Fruit fly (Drosophila melanogaster) whole organism, embryonic: ENCODE data around the gene CG31267.

ENCODE experiments used
- BEAF-32 ChIP-seq: fragments of 200-800 bp; sonication (Bioruptor generic); optimal IDR thresholded peaks from 3 replicates; lab custom pipeline; 2017; ENCODE audit warnings: missing biosample characterization, missing genetic modification characterization, mild to moderate bottlenecking, moderate library complexity, missing genetic modification reagents
- CG10267 ChIP-seq: fragments of 200-800 bp; sonication (Bioruptor generic); optimal IDR thresholded peaks from 2 replicates; lab custom pipeline; 2018; ENCODE audit warnings: missing biosample characterization, mild to moderate bottlenecking, missing genetic modification characterization, moderate library complexity
- CG10543 ChIP-seq: fragments of 200-800 bp; sonication (Bioruptor generic); optimal IDR thresholded peaks from 3 replicates; lab custom pipeline; 2017; ENCODE audit warnings: missing biosample characterization, mild to moderate bottlenecking, missing genetic modification characterization, moderate library complexity
- CG10979 ChIP-seq: fragments of 200-800 bp; sonication (Bioruptor generic); optimal IDR thresholded peaks from 2 replicates; lab custom pipeline; 2018; ENCODE audit warnings: missing biosample characterization, mild to moderate bottlenecking, missing genetic modification characterization, moderate library complexity
- CG11560 ChIP-seq: fragments of 200-800 bp; sonication (Bioruptor generic); IDR thresholded peaks from 3 replicates; pipeline ENCODE4 v1.3.6; 2022; ENCODE audit warnings: missing biosample characterization, missing genetic modification characterization
- CG1233 ChIP-seq: fragments of 200-800 bp; sonication (Bioruptor generic); optimal IDR thresholded peaks from 4 replicates; lab custom pipeline; 2018; ENCODE audit warnings: missing biosample characterization, mild to moderate bottlenecking, missing genetic modification characterization
- CG13287 ChIP-seq: fragments of 200-800 bp; sonication (Bioruptor generic); IDR thresholded peaks from 2 replicates; pipeline ENCODE4 v1.3.6; 2022; ENCODE audit warnings: missing biosample characterization, missing genetic modification characterization; ENCODE audit not compliant: partially characterized antibody
- CG14710 ChIP-seq: fragments of 200-800 bp; sonication (Bioruptor generic); optimal IDR thresholded peaks from 3 replicates; lab custom pipeline; 2019; ENCODE audit warnings: missing biosample characterization, mild to moderate bottlenecking, missing genetic modification characterization, moderate library complexity
- CG14965 ChIP-seq: fragments of 200-800 bp; sonication (Bioruptor generic); optimal IDR thresholded peaks from 2 replicates; lab custom pipeline; 2016; ENCODE audit warnings: missing biosample characterization, missing genetic modification characterization, borderline replicate concordance
- CG15514 ChIP-seq: fragments of 200-800 bp; sonication (Bioruptor generic); optimal IDR thresholded peaks from 3 replicates; lab custom pipeline; 2017; ENCODE audit warnings: missing biosample characterization, missing genetic modification characterization, mild to moderate bottlenecking, moderate library complexity, missing genetic modification reagents
- CG17186 ChIP-seq: fragments of 200-800 bp; sonication (Bioruptor generic); optimal IDR thresholded peaks from 3 replicates; lab custom pipeline; 2017; ENCODE audit warnings: missing biosample characterization, missing genetic modification reagents, missing genetic modification characterization
- CG18262 ChIP-seq: fragments of 200-800 bp; optimal IDR thresholded peaks from 3 replicates; lab custom pipeline; 2019; ENCODE audit warnings: missing biosample characterization, mild to moderate bottlenecking, missing genetic modification characterization, moderate library complexity
- CG31365 ChIP-seq: fragments of 200-800 bp; sonication (Bioruptor generic); optimal IDR thresholded peaks from 2 replicates; lab custom pipeline; 2018; ENCODE audit warnings: missing biosample characterization, mild to moderate bottlenecking, missing genetic modification characterization
- CG32767 ChIP-seq: fragments of 200-800 bp; sonication (Bioruptor generic); IDR thresholded peaks from 2 replicates; pipeline ENCODE4 v1.3.6; 2022; ENCODE audit warnings: missing biosample characterization, missing genetic modification characterization
- CG5180 ChIP-seq: fragments of 200-800 bp; sonication (Bioruptor generic); optimal IDR thresholded peaks from 3 replicates; lab custom pipeline; 2017; ENCODE audit warnings: missing biosample characterization, missing genetic modification characterization, mild to moderate bottlenecking, moderate library complexity, missing genetic modification reagents
- CG6175 ChIP-seq: fragments of 200-800 bp; sonication (Bioruptor generic); IDR thresholded peaks from 3 replicates; pipeline ENCODE4 v1.3.6; 2022; ENCODE audit warnings: missing biosample characterization, missing genetic modification characterization
- CG7745 ChIP-seq: fragments of 200-800 bp; sonication (Bioruptor generic); optimal IDR thresholded peaks from 2 replicates; lab custom pipeline; 2018; ENCODE audit warnings: missing biosample characterization, mild to moderate bottlenecking, missing genetic modification characterization, moderate library complexity
- CG8924 ChIP-seq: fragments of 200-800 bp; optimal IDR thresholded peaks from 3 replicates; lab custom pipeline; 2019; ENCODE audit warnings: missing biosample characterization, mild to moderate bottlenecking, missing genetic modification characterization, moderate library complexity
- CG9727 ChIP-seq: fragments of 200-800 bp; sonication (Bioruptor generic); optimal IDR thresholded peaks from 3 replicates; lab custom pipeline; 2017; ENCODE audit warnings: missing biosample characterization, mild to moderate bottlenecking, missing genetic modification characterization
- CoRest ChIP-seq: fragments of 200-800 bp; sonication (Bioruptor generic); optimal IDR thresholded peaks from 3 replicates; lab custom pipeline; 2018; ENCODE audit warnings: missing biosample characterization, mild to moderate bottlenecking, missing genetic modification characterization, moderate library complexity
- Dad ChIP-seq: fragments of 200-800 bp; sonication (Bioruptor generic); optimal IDR thresholded peaks from 3 replicates; lab custom pipeline; 2016; ENCODE audit warnings: missing biosample characterization, missing genetic modification characterization
- Dll ChIP-seq: fragments of 200-800 bp; sonication (Bioruptor generic); IDR thresholded peaks from 4 replicates; pipeline ENCODE4 v1.3.6; 2022; ENCODE audit warnings: missing biosample characterization, missing genetic modification characterization; ENCODE audit not compliant: partially characterized antibody
- HHEX ChIP-seq: fragments of 200-800 bp; sonication (Bioruptor generic); optimal IDR thresholded peaks from 3 replicates; lab custom pipeline; 2017; ENCODE audit warnings: missing biosample characterization, mild to moderate bottlenecking, missing genetic modification characterization, missing genetic modification reagents
- HmgZ ChIP-seq: fragments of 200-800 bp; sonication (Bioruptor generic); optimal IDR thresholded peaks from 2 replicates; lab custom pipeline; 2018; ENCODE audit warnings: missing biosample characterization, mild to moderate bottlenecking, missing genetic modification characterization
- MESR4 ChIP-seq: fragments of 200-800 bp; sonication (Bioruptor generic); optimal IDR thresholded peaks from 2 replicates; lab custom pipeline; 2018; ENCODE audit warnings: missing biosample characterization, mild to moderate bottlenecking, missing genetic modification characterization, moderate library complexity
- Med ChIP-seq: fragments of 200-800 bp; sonication (Bioruptor generic); peaks from one replicate; lab custom pipeline; 2016; ENCODE audit warnings: missing biosample characterization, missing genetic modification characterization, mild to moderate bottlenecking, inconsistent platforms, moderate library complexity
- Oli ChIP-seq: fragments of 200-800 bp; sonication (Bioruptor generic); optimal IDR thresholded peaks from 2 replicates; lab custom pipeline; 2018; ENCODE audit warnings: missing biosample characterization, mild to moderate bottlenecking, missing genetic modification characterization, moderate library complexity
- Opbp ChIP-seq: fragments of 200-800 bp; sonication (Bioruptor generic); IDR thresholded peaks from 3 replicates; pipeline ENCODE4 v1.3.6; 2022; ENCODE audit warnings: missing biosample characterization, missing genetic modification characterization; ENCODE audit not compliant: partially characterized antibody
- PHDP ChIP-seq: fragments of 200-800 bp; sonication (Bioruptor generic); optimal IDR thresholded peaks from 3 replicates; lab custom pipeline; 2018; ENCODE audit warnings: missing biosample characterization, mild to moderate bottlenecking, missing genetic modification characterization, moderate library complexity
- Sry-δ ChIP-seq: fragments of 200-800 bp; sonication (Bioruptor generic); optimal IDR thresholded peaks from 2 replicates; lab custom pipeline; 2016; ENCODE audit warnings: missing biosample characterization, missing genetic modification characterization
- Xrp1 ChIP-seq: fragments of 200-800 bp; sonication (Bioruptor generic); IDR thresholded peaks from 2 replicates; pipeline ENCODE4 v1.3.6; 2022; ENCODE audit warnings: missing biosample characterization, missing genetic modification characterization
- amos ChIP-seq: fragments of 200-800 bp; sonication (Bioruptor generic); IDR thresholded peaks from 2 replicates; pipeline ENCODE4 v1.3.6; 2022; ENCODE audit warnings: missing biosample characterization, missing genetic modification characterization; ENCODE audit not compliant: partially characterized antibody
- bbx ChIP-seq: fragments of 200-800 bp; sonication (Bioruptor generic); IDR thresholded peaks from 2 replicates; pipeline ENCODE4 v1.3.6; 2022; ENCODE audit warnings: missing biosample characterization, missing genetic modification characterization; ENCODE audit not compliant: partially characterized antibody
- crp ChIP-seq, 2 experiments: fragments of 200-800 bp; sonication (Bioruptor generic); optimal IDR thresholded peaks; 2 replicates in 1 of 2; 3 replicates in 1 of 2; lab custom pipeline; 2017; ENCODE audit warnings: missing biosample characterization in 2 of 2, missing genetic modification characterization in 2 of 2, mild to moderate bottlenecking in 1 of 2, moderate library complexity in 1 of 2
- ewg ChIP-seq: fragments of 200-800 bp; sonication (Bioruptor generic); optimal IDR thresholded peaks from 3 replicates; lab custom pipeline; 2017; ENCODE audit warnings: mild to moderate bottlenecking, missing biosample characterization, missing genetic modification reagents, missing genetic modification characterization
- nerfin-2 ChIP-seq: fragments of 200-800 bp; sonication (Bioruptor generic); IDR thresholded peaks from 2 replicates; pipeline ENCODE4 v1.3.6; 2022; ENCODE audit warnings: missing biosample characterization, missing genetic modification characterization; ENCODE audit not compliant: partially characterized antibody
- pzg ChIP-seq: fragments of 200-800 bp; sonication (Bioruptor generic); optimal IDR thresholded peaks from 3 replicates; lab custom pipeline; 2018; ENCODE audit warnings: missing biosample characterization, mild to moderate bottlenecking, missing genetic modification characterization, moderate library complexity
- row ChIP-seq: fragments of 200-800 bp; sonication (Bioruptor generic); IDR thresholded peaks from 3 replicates; pipeline ENCODE4 v1.3.6; 2022; ENCODE audit warnings: missing biosample characterization, missing genetic modification characterization
- sna ChIP-seq: fragments of 200-800 bp; sonication (Bioruptor generic); IDR thresholded peaks from 2 replicates; pipeline ENCODE4 v1.3.6; 2022; ENCODE audit warnings: missing biosample characterization, missing genetic modification characterization; ENCODE audit not compliant: partially characterized antibody
- trem ChIP-seq: fragments of 200-800 bp; optimal IDR thresholded peaks from 3 replicates; lab custom pipeline; 2019; ENCODE audit warnings: missing biosample characterization, mild to moderate bottlenecking, missing genetic modification characterization, moderate library complexity
- tx ChIP-seq: fragments of 200-800 bp; sonication (Bioruptor generic); optimal IDR thresholded peaks from 2 replicates; lab custom pipeline; 2016; ENCODE audit warnings: missing biosample characterization, missing genetic modification characterization
- unpg ChIP-seq: fragments of 200-800 bp; sonication (Bioruptor generic); optimal IDR thresholded peaks from 3 replicates; lab custom pipeline; 2018; ENCODE audit warnings: missing biosample characterization, mild to moderate bottlenecking, missing genetic modification characterization, moderate library complexity
- usp ChIP-seq: fragments of >200 bp; optimal IDR thresholded peaks from 2 replicates; lab custom pipeline; 2017; ENCODE audit warnings: missing biosample characterization, missing genetic modification characterization
- yki ChIP-seq: fragments of >200 bp; optimal IDR thresholded peaks from 3 replicates; lab custom pipeline; 2018
- zen2 ChIP-seq: fragments of 200-800 bp; sonication (Bioruptor generic); IDR thresholded peaks from 3 replicates; pipeline ENCODE4 v1.3.6; 2022; ENCODE audit warnings: missing biosample characterization, missing genetic modification characterization; ENCODE audit not compliant: partially characterized antibody
- zfh1 ChIP-seq: fragments of 200-800 bp; sonication (Bioruptor generic); IDR thresholded peaks from 3 replicates; pipeline ENCODE4 v1.3.6; 2022; ENCODE audit warnings: missing biosample characterization, missing genetic modification characterization

CG31267 gene

dm6 chr3R:17133897-17134296 lies at the start of gene CG31267:
TSS of gene CG31267 (plus strand) at chr3R:17134197.
- TF ChIP-seq CG6175 (GFP tag; lab: Robert Waterston, UW) (no peak), unpg (no peak), MESR4 (GFP tag; lab: Kevin White, UChicago) (no peak), CG1233 (GFP tag; lab: Kevin White, UChicago) (no peak), CG14965 (GFP tag; lab: Kevin White, UChicago) (no peak), PHDP (no peak), tx (GFP tag; lab: Kevin White, UChicago) (no peak), Dad (GFP tag; lab: Kevin White, UChicago) (no peak), Oli (tag; lab: Kevin White, UChicago) (no peak), CG18262 (no peak), CG5180 (GFP tag; lab: Kevin White, UChicago) (no peak), CG31365 (tag; lab: Kevin White, UChicago) (no peak), CG10543 (no peak), ewg (no peak), HmgZ (tag; lab: Kevin White, UChicago) (no peak), CG32767 (GFP tag; lab: Robert Waterston, UW) (no peak)

dm6 chr3R:17085029-17085807 lies 48.8 kb upstream of the CG31267 start, which contains the start of gene GckIII:
TSS of gene GckIII (plus strand) at chr3R:17085513.
- TF ChIP-seq zen2 (GFP tag; lab: Robert Waterston, UW) (peak; percentile 89), sna (GFP tag; lab: Robert Waterston, UW) (peak; percentile 81), nerfin-2 (peak; percentile 57), tx (GFP tag; lab: Kevin White, UChicago) (no peak), CG11560 (tag; lab: Robert Waterston, UW) (peak; percentile 83; the same call in 2 of the 3 replicates), zfh1 (GFP tag; lab: Robert Waterston, UW) (no peak), usp (GFP tag; lab: Kevin White, UChicago) (no peak), CG10979 (peak; percentile 2), pzg (GFP tag; lab: Kevin White, UChicago) (peak; percentile 37), Xrp1 (GFP tag; lab: Robert Waterston, UW) (peak; percentile 12), CG10267 (tag; lab: Kevin White, UChicago) (peak; percentile 55), row (0 out of 3 replicates have a peak, but pooled peaks have one; percentile 17), bbx (GFP tag; lab: Robert Waterston, UW) (peak; percentile 86), trem (tag; lab: Kevin White, UChicago) (peak; percentile 76), yki (lab: Kevin White, UChicago) (no peak), Med (GFP tag; lab: Kevin White, UChicago) (peak; percentile 54), crp (GFP tag; optimal IDR thresholded peaks at IDR 0.05; lab: Kevin White, UChicago) (peak in 1 of 2 experiments; percentile 79), CG7745 (tag; lab: Kevin White, UChicago) (peak; percentile 5), CG14710 (tag; lab: Kevin White, UChicago) (peak; percentile 62), CG13287 (peak; percentile 87), amos (GFP tag; lab: Robert Waterston, UW) (peak; percentile 79), Sry-δ (GFP tag; lab: Kevin White, UChicago) (peak; percentile 50), HHEX (no peak), CG8924 (tag; lab: Kevin White, UChicago) (peak; percentile 32), CG17186 (no peak), CoRest (tag; lab: Kevin White, UChicago) (peak; percentile 5), BEAF-32 (peak; percentile 74), CG15514 (GFP tag; lab: Kevin White, UChicago) (peak; percentile 24), Dll (GFP tag; lab: Robert Waterston, UW) (peak; percentile 89), CG9727 (GFP tag; lab: Kevin White, UChicago) (peak; percentile 5), Opbp (GFP tag; lab: Robert Waterston, UW) (peak; percentile 11; the same call in 2 of the 3 replicates), MESR4 (GFP tag; lab: Kevin White, UChicago) (peak; percentile 89)
